Fruit fly (Drosophila melanogaster) S2 (cell line): ENCODE results near the gene Atat.

Experiments
- CG8478 ChIP-seq: fragments of >200 bp; optimal IDR thresholded peaks from 2 replicates; lab custom pipeline; 2018
- CTCF ChIP-seq, 2 experiments: fragments of >200 bp; optimal IDR thresholded peaks; 2 replicates each; lab custom pipeline; 2018

DNA sequence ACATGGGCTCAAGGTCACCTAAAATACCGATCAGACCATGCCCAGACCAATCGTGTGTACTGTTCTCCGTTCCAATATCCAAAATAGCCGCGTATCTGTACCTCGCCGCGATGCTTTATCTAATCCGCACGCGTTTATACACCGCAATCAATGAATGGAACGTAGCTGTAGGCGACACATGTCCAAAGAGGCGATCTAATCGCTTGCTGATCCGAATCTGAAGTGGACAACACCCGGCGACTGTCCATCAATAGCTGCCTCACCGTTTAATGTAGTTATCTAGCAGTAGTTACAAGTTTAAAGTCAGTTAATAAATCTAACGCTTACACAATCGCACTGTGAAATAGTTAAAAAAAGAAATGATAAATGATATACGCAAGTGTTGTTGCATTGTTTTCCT lies 25.9 kb upstream of the Atat start:
- TF ChIP-seq CTCF (optimal IDR thresholded peaks at IDR 0.05; lab: Kevin White, UChicago) (no peak), CG8478 (lab: Kevin White, UChicago) (no peak)
